Worm (Caenorhabditis elegans): Measurements from ENCODE around the gene reps-1.

DNA sequence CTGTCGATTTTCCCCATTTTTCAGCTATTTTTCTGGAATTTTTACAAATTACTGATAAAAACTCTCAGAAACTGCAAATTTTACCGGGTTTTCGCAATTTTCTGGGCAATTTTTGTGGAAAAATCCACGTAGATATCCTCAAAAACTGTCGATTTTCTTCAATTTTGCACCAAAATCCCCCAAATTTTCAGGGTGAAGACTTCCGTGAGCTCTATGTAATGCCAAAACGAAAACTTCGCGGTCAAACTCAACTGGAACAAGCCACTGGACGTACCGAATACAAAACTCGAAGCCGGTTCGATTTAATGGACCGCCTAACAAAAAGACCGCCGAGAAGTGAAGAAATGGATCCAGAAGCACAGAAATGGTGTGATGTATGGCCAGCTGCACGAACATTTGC is 8.6 kb downstream of the reps-1 start:
- TF ChIP-seq dao-5 (tag; optimal IDR thresholded peaks at IDR 0.05) (no peak), him-1 (tag; optimal IDR thresholded peaks at IDR 0.05) (no peak)

Data from whole organism, L4/young adult.